Worm (Caenorhabditis elegans): ENCODE measurements around the gene F36H1.12.

DNA sequence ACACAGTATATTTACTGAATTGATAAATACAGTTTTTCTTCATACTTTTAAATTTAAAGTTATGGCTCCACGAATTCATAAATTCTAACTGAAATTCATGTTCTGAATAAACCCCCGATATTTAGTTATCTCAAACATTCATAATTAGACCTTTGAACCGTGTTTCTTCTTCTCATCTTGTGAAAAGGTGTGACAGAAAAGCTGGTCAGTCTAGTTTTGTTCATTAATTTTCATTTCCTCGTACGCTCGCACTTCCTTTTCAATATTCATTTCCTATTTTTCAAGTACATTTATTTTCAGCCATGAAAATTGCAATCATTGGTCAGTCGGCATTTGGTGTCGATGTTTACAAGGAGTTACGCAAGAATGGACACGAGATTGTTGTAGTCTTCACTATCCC is 31.2 kb downstream of the F36H1.12 start, which contains the start of gene alh-3:
- TF ChIP-seq blmp-1 (tag; optimal IDR thresholded peaks at IDR 0.05) = no peak
- TF ChIP-seq unc-62 (GFP tag; optimal IDR thresholded peaks at IDR 0.05) = no peak
- TF ChIP-seq mdl-1 (tag; optimal IDR thresholded peaks at IDR 0.05) = no peak
- no peak for TF ChIP-seq nhr-77 (tag; optimal IDR thresholded peaks at IDR 0.05)
- TF ChIP-seq lin-13 (GFP tag; optimal IDR thresholded peaks at IDR 0.05) = no peak
- TF ChIP-seq elt-2 (tag; optimal IDR thresholded peaks at IDR 0.05) = no peak
- TF ChIP-seq nhr-237 (tag; optimal IDR thresholded peaks at IDR 0.05) = no peak
- no peak for TF ChIP-seq dsc-1 (tag; optimal IDR thresholded peaks at IDR 0.05)
- no peak for TF ChIP-seq dpl-1 (GFP tag; optimal IDR thresholded peaks at IDR 0.05)
- no peak for TF ChIP-seq elt-3 (tag; optimal IDR thresholded peaks at IDR 0.05)
- no peak for TF ChIP-seq skn-1 (tag; optimal IDR thresholded peaks at IDR 0.05)
- TF ChIP-seq alr-1 (tag; optimal IDR thresholded peaks at IDR 0.05; ENCODE audit: borderline replicate concordance) = no peak
